Fruit fly (Drosophila melanogaster): ENCODE data around the gene mRpL11.
A peak's percentile ranks its signal among the peaks of the same experiment; 100 is the strongest.

mRpL11 gene

dm6 chr3R:14470630-14471029, 41.0 kb upstream of the mRpL11 start (continued):
- no peak for TF ChIP-seq sc (optimal IDR thresholded peaks at IDR 0.05)
- no peak for TF ChIP-seq sc (GFP tag; optimal IDR thresholded peaks at IDR 0.05)
- TF ChIP-seq CG4328 (GFP tag; optimal IDR thresholded peaks at IDR 0.05), result no peak
- TF ChIP-seq danr (GFP tag; IDR thresholded peaks at IDR 0.05), result no peak
- TF ChIP-seq CG8765 (GFP tag; IDR thresholded peaks at IDR 0.05), result no peak
- TF ChIP-seq CG15696 (tag; optimal IDR thresholded peaks at IDR 0.05), result peak; percentile 13
- no peak for TF ChIP-seq MTF-1 (GFP tag; optimal IDR thresholded peaks at IDR 0.05; ENCODE audit: borderline replicate concordance)
- no peak for TF ChIP-seq cg (GFP tag; optimal IDR thresholded peaks at IDR 0.05)
- TF ChIP-seq CG3407 (GFP tag; optimal IDR thresholded peaks at IDR 0.05), result peak; percentile 35
- no peak for TF ChIP-seq CG34422 (GFP tag; IDR thresholded peaks at IDR 0.05)
- TF ChIP-seq salm (tag; optimal IDR thresholded peaks at IDR 0.05), result peak; percentile 34
- no peak for TF ChIP-seq Eip74EF (GFP tag; optimal IDR thresholded peaks at IDR 0.05)
- TF ChIP-seq gem (tag; optimal IDR thresholded peaks at IDR 0.05), result peak; percentile 75
- TF ChIP-seq cas (GFP tag; IDR thresholded peaks at IDR 0.05), result no peak
- no peak for TF ChIP-seq Ravus (GFP tag; IDR thresholded peaks at IDR 0.05)
- TF ChIP-seq CG1603 (tag; optimal IDR thresholded peaks at IDR 0.05), result peak; percentile 71
- TF ChIP-seq HLH54F (GFP tag; optimal IDR thresholded peaks at IDR 0.05), result no peak
- TF ChIP-seq NC2β (GFP tag; optimal IDR thresholded peaks at IDR 0.05), result no peak
- no peak for TF ChIP-seq rib (GFP tag; IDR thresholded peaks at IDR 0.05)
- TF ChIP-seq CG2678 (tag; optimal IDR thresholded peaks at IDR 0.05), result peak; percentile 27
- TF ChIP-seq fd64A (GFP tag; optimal IDR thresholded peaks at IDR 0.05), result no peak
- TF ChIP-seq CG3995 (GFP tag; optimal IDR thresholded peaks at IDR 0.05), result no peak
- no peak for TF ChIP-seq ewg (GFP tag; optimal IDR thresholded peaks at IDR 0.05)
- TF ChIP-seq jing (GFP tag; optimal IDR thresholded peaks at IDR 0.05), result peak; percentile 47
- TF ChIP-seq corto (GFP tag; optimal IDR thresholded peaks at IDR 0.05), result no peak
- TF ChIP-seq CoRest (tag; optimal IDR thresholded peaks at IDR 0.05), result peak; percentile 43
- no peak for TF ChIP-seq CG9817 (tag; optimal IDR thresholded peaks at IDR 0.05)
- no peak for TF ChIP-seq lmd (GFP tag; IDR thresholded peaks at IDR 0.05)
- TF ChIP-seq Vsx1 (GFP tag; optimal IDR thresholded peaks at IDR 0.05), result peak; percentile 38
- 0 out of 3 replicates have a peak, but pooled peaks have one; percentile 29 for TF ChIP-seq CG14050 (GFP tag; IDR thresholded peaks at IDR 0.05)
- TF ChIP-seq dysf (GFP tag; IDR thresholded peaks at IDR 0.05), result no peak
- peak in 1 of 2 experiments; percentile 36 for TF ChIP-seq dpn (GFP tag; optimal IDR thresholded peaks at IDR 0.05)
- no peak for TF ChIP-seq CG7271 (tag; optimal IDR thresholded peaks at IDR 0.05)
- TF ChIP-seq bowl (GFP tag; IDR thresholded peaks at IDR 0.05), result no peak
- no peak for TF ChIP-seq Nf-YA (GFP tag; IDR thresholded peaks at IDR 0.05)
- TF ChIP-seq CG18476 (GFP tag; optimal IDR thresholded peaks at IDR 0.05), result no peak
- TF ChIP-seq GATAe (GFP tag; conservative IDR thresholded peaks at IDR 0.05), result no peak
- no peak for TF ChIP-seq caup (GFP tag; optimal IDR thresholded peaks at IDR 0.05; ENCODE audit: severe bottlenecking)
- TF ChIP-seq E2f1 (GFP tag; IDR thresholded peaks at IDR 0.05), result 0 out of 2 replicates have a peak, but pooled peaks have one; percentile 23
- no peak for TF ChIP-seq CG12659 (GFP tag; optimal IDR thresholded peaks at IDR 0.05)
- TF ChIP-seq toy (GFP tag; IDR thresholded peaks at IDR 0.05), result no peak
- TF ChIP-seq CG17802 (tag; optimal IDR thresholded peaks at IDR 0.05), result no peak
- no peak for TF ChIP-seq mld (GFP tag; IDR thresholded peaks at IDR 0.05; ENCODE audit: partially characterized antibody)
- no peak for TF ChIP-seq CHES-1-like (GFP tag; optimal IDR thresholded peaks at IDR 0.05)
- TF ChIP-seq org-1 (GFP tag; optimal IDR thresholded peaks at IDR 0.05), result peak; percentile 9
- peak; percentile 67 for TF ChIP-seq CG10979 (tag; optimal IDR thresholded peaks at IDR 0.05)
- TF ChIP-seq pum (GFP tag; optimal IDR thresholded peaks at IDR 0.05), result no peak
- TF ChIP-seq CG8281 (tag; optimal IDR thresholded peaks at IDR 0.05), result no peak
- TF ChIP-seq CG7556 (GFP tag; optimal IDR thresholded peaks at IDR 0.05), result peak; percentile 4
- peak; percentile 36 for TF ChIP-seq Xbp1 (GFP tag; optimal IDR thresholded peaks at IDR 0.05)
- no peak for TF ChIP-seq Rfx (GFP tag; IDR thresholded peaks at IDR 0.05)

Measured in whole organism, embryonic.